Worm (Caenorhabditis elegans) whole organism, L2 larva: ENCODE measurements around the gene B0303.14.
A peak's percentile ranks its signal among the peaks of the same experiment; 100 is the strongest.

Experiments used
- C34F6.9 ChIP-seq: fragments of 150-350 bp; optimal IDR thresholded peaks from 2 replicates; lab custom pipeline; 2014; ENCODE audit warnings: missing biosample characterization, missing genetic modification characterization
- F13H6.1 ChIP-seq: sonication (generic microtip); optimal IDR thresholded peaks from 2 replicates; lab custom pipeline; 2016; ENCODE audit warnings: missing genetic modification characterization, missing compliant biosample characterization
- R02D3.7 ChIP-seq: fragments of 150-350 bp; optimal IDR thresholded peaks from 2 replicates; lab custom pipeline; 2014; ENCODE audit warnings: missing biosample characterization, missing genetic modification characterization
- Y55F3AM.14 ChIP-seq: fragments of 200-800 bp; sonication (Bioruptor generic); optimal IDR thresholded peaks from 2 replicates; lab custom pipeline; 2018; ENCODE audit warnings: mild to moderate bottlenecking, missing genetic modification characterization, missing compliant biosample characterization
- aly-2 ChIP-seq: fragments of 150-350 bp; optimal IDR thresholded peaks from 2 replicates; lab custom pipeline; 2014; ENCODE audit warnings: missing biosample characterization, missing genetic modification characterization
- blmp-1 ChIP-seq: sonication (generic microtip); optimal IDR thresholded peaks from 2 replicates; lab custom pipeline; 2017; ENCODE audit warnings: missing genetic modification characterization, mild to moderate bottlenecking, missing compliant biosample characterization, antibody characterized with exemption, moderate library complexity; ENCODE audit not compliant: insufficient read depth
- elt-1 ChIP-seq: fragments of 150-350 bp; optimal IDR thresholded peaks from 2 replicates; lab custom pipeline; 2014; ENCODE audit warnings: missing biosample characterization, missing genetic modification characterization
- fos-1 ChIP-seq: fragments of 150-350 bp; optimal IDR thresholded peaks from 2 replicates; lab custom pipeline; 2014; ENCODE audit warnings: missing biosample characterization, missing genetic modification characterization
- gmeb-1 ChIP-seq: fragments of 150-350 bp; optimal IDR thresholded peaks from 2 replicates; lab custom pipeline; 2014; ENCODE audit warnings: missing biosample characterization, missing genetic modification characterization
- lin-11 ChIP-seq: fragments of 150-350 bp; sonication (generic microtip); optimal IDR thresholded peaks from 2 replicates; lab custom pipeline; 2014; ENCODE audit warnings: missing biosample characterization, missing genetic modification characterization, inconsistent platforms, mixed read lengths
- lin-13 ChIP-seq: fragments of 150-350 bp; optimal IDR thresholded peaks from 2 replicates; lab custom pipeline; 2014; ENCODE audit warnings: missing biosample characterization, missing genetic modification reagents, missing genetic modification characterization
- lsy-2 ChIP-seq, 2 experiments: fragments of 150-350 bp in 1 of 2; sonication (generic microtip) in 1 of 2; optimal IDR thresholded peaks; 2 replicates each; lab custom pipeline; 2014 to 2017; ENCODE audit warnings: missing biosample characterization in 2 of 2, missing genetic modification characterization in 2 of 2
- mab-5 ChIP-seq: fragments of 150-350 bp; optimal IDR thresholded peaks from 2 replicates; lab custom pipeline; 2014; ENCODE audit warnings: missing biosample characterization, missing genetic modification characterization
- mbf-1 ChIP-seq: sonication (generic microtip); optimal IDR thresholded peaks from 2 replicates; lab custom pipeline; 2017; ENCODE audit warnings: missing biosample characterization, missing genetic modification characterization
- mdl-1 ChIP-seq, 2 experiments: fragments of 150-350 bp in 1 of 2; sonication (generic microtip) in 1 of 2; optimal IDR thresholded peaks; 2 replicates each; lab custom pipeline; 2017; ENCODE audit warnings: missing biosample characterization in 2 of 2, missing genetic modification characterization in 2 of 2
- nhr-10 ChIP-seq: sonication (generic microtip); optimal IDR thresholded peaks from 2 replicates; lab custom pipeline; 2017; ENCODE audit warnings: missing biosample characterization, missing genetic modification characterization
- nhr-21 ChIP-seq: fragments of 150-350 bp; optimal IDR thresholded peaks from 2 replicates; lab custom pipeline; 2014; ENCODE audit warnings: missing biosample characterization, missing genetic modification characterization
- nhr-23 ChIP-seq: fragments of 150-350 bp; optimal IDR thresholded peaks from 2 replicates; lab custom pipeline; 2014; ENCODE audit warnings: missing biosample characterization, missing genetic modification reagents, missing genetic modification characterization
- nhr-237 ChIP-seq: fragments of 150-350 bp; optimal IDR thresholded peaks from 2 replicates; lab custom pipeline; 2014; ENCODE audit warnings: missing biosample characterization, missing genetic modification characterization
- nhr-6 ChIP-seq: fragments of 150-350 bp; optimal IDR thresholded peaks from 2 replicates; lab custom pipeline; 2014; ENCODE audit warnings: missing biosample characterization, missing genetic modification characterization
- nhr-77 ChIP-seq: fragments of 150-350 bp; optimal IDR thresholded peaks from 2 replicates; lab custom pipeline; 2014; ENCODE audit warnings: missing biosample characterization, missing genetic modification characterization
- sem-4 ChIP-seq: fragments of 150-350 bp; optimal IDR thresholded peaks from 2 replicates; lab custom pipeline; 2014; ENCODE audit warnings: missing biosample characterization, missing genetic modification reagents, missing genetic modification characterization
- sma-9 ChIP-seq, 2 experiments: fragments of 150-350 bp in 1 of 2; sonication (generic microtip) in 1 of 2; optimal IDR thresholded peaks; 2 replicates each; lab custom pipeline; 2014 to 2016; ENCODE audit warnings: missing genetic modification characterization in 2 of 2, mild to moderate bottlenecking in 1 of 2, missing biosample characterization in 1 of 2, missing compliant biosample characterization in 1 of 2, missing genetic modification reagents in 1 of 2, moderate library complexity in 1 of 2
- snpc-4 ChIP-seq: fragments of 150-350 bp; optimal IDR thresholded peaks from 2 replicates; lab custom pipeline; 2014; ENCODE audit warnings: missing biosample characterization, missing genetic modification characterization
- unc-55 ChIP-seq: fragments of 150-350 bp; sonication (generic microtip); optimal IDR thresholded peaks from 3 replicates; lab custom pipeline; 2014; ENCODE audit warnings: missing biosample characterization, missing genetic modification reagents, missing genetic modification characterization
- unc-62 ChIP-seq: fragments of 150-350 bp; optimal IDR thresholded peaks from 2 replicates; lab custom pipeline; 2014; ENCODE audit warnings: missing biosample characterization, missing genetic modification reagents, missing genetic modification characterization
- ztf-1 ChIP-seq: fragments of 200-800 bp; sonication (Bioruptor generic); conservative IDR thresholded peaks from 2 replicates; pipeline ENCODE4 v1.3.6; 2022; ENCODE audit warnings: missing genetic modification characterization, missing compliant biosample characterization

B0303.14 gene

DNA sequence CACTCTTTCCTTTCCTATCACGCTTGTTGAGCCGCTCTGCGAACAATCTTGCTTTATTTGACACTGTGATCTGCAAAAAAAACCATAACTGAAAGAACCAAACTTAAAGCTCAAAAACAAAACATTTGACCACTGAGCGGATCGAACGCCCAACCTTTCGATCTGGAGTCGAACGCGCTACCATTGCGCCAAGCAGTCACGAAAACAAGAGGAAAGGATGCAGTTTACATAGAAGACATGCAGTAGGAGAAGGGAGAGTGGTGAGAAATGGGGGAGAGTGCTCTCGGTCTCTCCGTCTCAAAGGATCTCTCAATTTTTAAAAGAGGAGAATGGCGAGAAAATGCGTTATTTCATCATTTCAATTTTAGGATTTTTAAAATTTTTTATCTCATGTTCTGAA lies 37.6 kb downstream of the B0303.14 start (continued):
- TF ChIP-seq mdl-1 (tag; optimal IDR thresholded peaks at IDR 0.05; lab: Kevin White, UChicago): no peak
- TF ChIP-seq aly-2 (tag; lab: Kevin White, UChicago): no peak
- no peak for TF ChIP-seq R02D3.7
- no peak for TF ChIP-seq nhr-23 (tag; lab: Kevin White, UChicago)
- no peak for TF ChIP-seq snpc-4 (tag; lab: Kevin White, UChicago)
- no peak for TF ChIP-seq elt-1 (tag; lab: Kevin White, UChicago)
- peak; percentile 58 for TF ChIP-seq gmeb-1 (tag; lab: Kevin White, UChicago)
- no peak for TF ChIP-seq mab-5 (tag; lab: Kevin White, UChicago)
- TF ChIP-seq F13H6.1 (tag; lab: Kevin White, UChicago): peak; percentile 53
- TF ChIP-seq blmp-1 (tag; lab: Kevin White, UChicago): no peak
- TF ChIP-seq sem-4: peak; percentile 34

DNA sequence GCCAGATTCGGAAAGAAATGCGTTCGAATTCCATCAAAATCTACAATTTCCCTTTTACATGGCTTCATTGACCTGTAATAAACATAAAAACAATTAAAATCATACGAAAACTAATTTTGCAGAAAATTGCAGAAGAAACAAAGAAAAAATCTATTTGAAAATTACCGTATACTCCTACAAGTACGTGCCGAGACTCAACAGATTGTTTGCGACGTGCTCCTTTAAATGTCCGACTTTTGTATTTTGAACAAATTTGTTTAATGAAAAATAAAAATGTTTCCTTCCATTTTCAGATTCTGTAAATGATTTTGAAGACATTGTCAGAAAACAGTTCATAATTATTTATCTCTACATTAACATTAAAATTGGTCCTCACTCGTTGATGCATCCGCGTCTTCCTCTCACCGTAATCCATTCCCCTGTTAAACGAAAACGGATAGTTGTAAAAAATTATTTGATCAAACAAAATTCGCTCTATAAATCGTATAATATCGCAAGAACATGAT lies 41.0 kb downstream of the B0303.14 start, which contains the start of gene pgl-2:
TSS of gene pgl-2 (minus strand) at position 456 of the 506 bp plus-strand sequence.
- TF ChIP-seq lin-11 (tag; lab: Kevin White, UChicago): no peak
- peak in 1 of 2 experiments; percentile 2 for TF ChIP-seq lsy-2 (tag; optimal IDR thresholded peaks at IDR 0.05; lab: Kevin White, UChicago)

DNA sequence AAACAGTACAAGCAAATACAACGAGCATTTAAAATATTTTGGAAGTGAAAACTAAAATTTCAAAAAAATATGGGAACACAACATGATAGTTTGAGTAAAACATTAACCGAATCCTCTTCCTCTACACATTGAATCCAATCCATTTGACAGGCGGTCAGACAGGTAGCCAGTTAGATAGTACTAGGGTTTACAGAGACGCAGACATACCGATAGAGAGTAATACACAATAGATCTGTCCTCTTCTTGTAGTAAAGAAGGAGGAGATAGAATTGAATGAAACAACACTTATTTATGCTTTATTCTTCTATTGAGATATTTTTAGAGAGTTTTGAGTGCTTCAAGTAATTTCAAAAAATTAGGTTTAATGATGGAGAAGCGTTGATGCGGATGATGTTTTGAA lies 47.3 kb downstream of the B0303.14 start:
- TF ChIP-seq mbf-1 (tag; lab: Kevin White, UChicago) (no peak), lsy-2 (tag; optimal IDR thresholded peaks at IDR 0.05; lab: Kevin White, UChicago) (no peak)

- no peak for TF ChIP-seq unc-62
- TF ChIP-seq snpc-4 (tag; lab: Kevin White, UChicago): no peak
- TF ChIP-seq F13H6.1 (tag; lab: Kevin White, UChicago): no peak
- no peak for TF ChIP-seq mdl-1 (tag; optimal IDR thresholded peaks at IDR 0.05; lab: Kevin White, UChicago)
- no peak for TF ChIP-seq sma-9 (GFP tag; optimal IDR thresholded peaks at IDR 0.05; lab: Kevin White, UChicago)
- no peak for TF ChIP-seq sma-9 (tag; optimal IDR thresholded peaks at IDR 0.05; lab: Kevin White, UChicago)
- TF ChIP-seq lin-13 (GFP tag; lab: Kevin White, UChicago): no peak
- TF ChIP-seq nhr-6 (tag; lab: Kevin White, UChicago): no peak
- TF ChIP-seq nhr-21 (tag; lab: Kevin White, UChicago): no peak
- no peak for TF ChIP-seq unc-55 (GFP tag; lab: Kevin White, UChicago)
- TF ChIP-seq fos-1 (tag; lab: Kevin White, UChicago): no peak
- no peak for TF ChIP-seq elt-1 (tag; lab: Kevin White, UChicago)
- TF ChIP-seq blmp-1 (tag; lab: Kevin White, UChicago): no peak
- TF ChIP-seq sem-4: no peak
- no peak for TF ChIP-seq nhr-77 (tag; lab: Kevin White, UChicago)
- no peak for TF ChIP-seq mbf-1 (tag; lab: Kevin White, UChicago)
Measured at ce11 chrIII:8667382-8667781, 48.6 kb downstream of the B0303.14 start, which contains the start of gene dpy-19. Gene dpy-19, minus strand, starts transcription at chrIII:8667482.

ce11 chrIII:8664897-8665388 lies 51.0 kb downstream of the B0303.14 start, which contains the start of gene F22B7.1:
Gene F22B7.1, plus strand, starts transcription at chrIII:8665338.
- TF ChIP-seq mab-5 (tag; lab: Kevin White, UChicago) (no peak), ztf-1 (GFP tag; lab: Robert Waterston, UW) (no peak), C34F6.9 (tag; lab: Kevin White, UChicago) (peak; percentile 26), nhr-77 (tag; lab: Kevin White, UChicago) (no peak), R02D3.7 (no peak), lsy-2 (tag; optimal IDR thresholded peaks at IDR 0.05; lab: Kevin White, UChicago) (peak in 1 of 2 experiments; percentile 60), nhr-21 (tag; lab: Kevin White, UChicago) (no peak), nhr-10 (tag; lab: Kevin White, UChicago) (no peak), Y55F3AM.14 (GFP tag; lab: Kevin White, UChicago) (no peak), nhr-237 (tag; lab: Kevin White, UChicago) (no peak)
